Worm (Caenorhabditis elegans): ENCODE measurements around the gene sri-50.

DNA sequence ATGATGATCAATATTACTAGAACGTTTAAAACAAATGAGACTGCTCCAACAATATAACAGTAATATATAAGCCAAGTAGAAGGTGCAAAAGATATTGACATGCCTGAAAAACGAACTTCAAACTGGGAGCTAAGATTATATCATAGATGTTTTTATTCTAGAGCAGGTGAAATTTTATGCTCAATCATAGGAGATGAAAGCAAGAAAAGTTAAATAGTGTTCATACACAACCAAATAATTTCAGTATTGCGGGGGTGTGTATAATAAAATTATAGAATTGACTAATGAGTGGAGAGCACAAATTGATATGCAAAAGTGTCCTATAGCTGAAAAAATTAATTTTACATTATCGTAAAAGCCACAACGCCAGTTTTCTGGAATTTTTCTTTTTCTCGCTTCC, 44.5 kb upstream of the sri-50 start, which contains the start of gene sri-34:
- TF ChIP-seq ces-1 (GFP tag; optimal IDR thresholded peaks at IDR 0.05) (no peak), ceh-43 (GFP tag; optimal IDR thresholded peaks at IDR 0.05) (no peak), elt-1 (tag; optimal IDR thresholded peaks at IDR 0.05; ENCODE audit: borderline replicate concordance, insufficient read depth) (no peak), mab-5 (tag; optimal IDR thresholded peaks at IDR 0.05) (no peak), tbx-8 (GFP tag; optimal IDR thresholded peaks at IDR 0.05) (no peak), ham-2 (GFP tag; optimal IDR thresholded peaks at IDR 0.05) (no peak), flh-1 (GFP tag; optimal IDR thresholded peaks at IDR 0.05) (no peak), nhr-12 (tag; optimal IDR thresholded peaks at IDR 0.05) (no peak), M03D4.4 (tag; optimal IDR thresholded peaks at IDR 0.05) (no peak), nhr-237 (tag; optimal IDR thresholded peaks at IDR 0.05) (no peak), ztf-11 (tag; optimal IDR thresholded peaks at IDR 0.05) (no peak), lsy-2 (tag; optimal IDR thresholded peaks at IDR 0.05) (no peak), snpc-4 (tag; optimal IDR thresholded peaks at IDR 0.05) (no peak), zip-8 (tag; optimal IDR thresholded peaks at IDR 0.05) (no peak)

All from whole organism, mixed stage, embryonic.